Fruit fly (Drosophila melanogaster): Measurements from ENCODE around the gene knk.

Gene knk

dm6 chr3R:10170356-10170876, 45.0 kb upstream of the knk start, which contains the start of gene Best1 (continued):
- TF ChIP-seq pho (GFP tag; optimal IDR thresholded peaks at IDR 0.05): peak; percentile 13
- TF ChIP-seq Ada2b (GFP tag; IDR thresholded peaks at IDR 0.05): peak; percentile 96
- peak; percentile 74 for TF ChIP-seq Hsf (GFP tag; optimal IDR thresholded peaks at IDR 0.05)
- TF ChIP-seq CG1603 (tag; optimal IDR thresholded peaks at IDR 0.05): peak; percentile 82
- peak; percentile 93 for TF ChIP-seq H15 (GFP tag; IDR thresholded peaks at IDR 0.05)
- peak; percentile 91 for TF ChIP-seq nmo (GFP tag; optimal IDR thresholded peaks at IDR 0.05)
- peak; percentile 97 for TF ChIP-seq oc (tag; optimal IDR thresholded peaks at IDR 0.05)
- peak; percentile 65 for TF ChIP-seq Doc2 (GFP tag; IDR thresholded peaks at IDR 0.05)
- TF ChIP-seq Sry-δ (GFP tag; optimal IDR thresholded peaks at IDR 0.05): peak; percentile 12
- peak; percentile 96 for TF ChIP-seq HmgZ (tag; optimal IDR thresholded peaks at IDR 0.05)
- peak; percentile 65 for TF ChIP-seq CG8944 (GFP tag; optimal IDR thresholded peaks at IDR 0.05)
- TF ChIP-seq CG2875 (GFP tag; optimal IDR thresholded peaks at IDR 0.05): peak; percentile 77
- TF ChIP-seq Fer1 (GFP tag; optimal IDR thresholded peaks at IDR 0.05): peak; percentile 93
- TF ChIP-seq ERR (GFP tag; optimal IDR thresholded peaks at IDR 0.05): no peak
- peak; percentile 44 for TF ChIP-seq CG2116 (GFP tag; optimal IDR thresholded peaks at IDR 0.05)
- TF ChIP-seq Nf-YB (GFP tag; optimal IDR thresholded peaks at IDR 0.05): peak; percentile 75
- peak; percentile 86 for TF ChIP-seq CG4424 (GFP tag; optimal IDR thresholded peaks at IDR 0.05)
- TF ChIP-seq CG8290 (GFP tag; optimal IDR thresholded peaks at IDR 0.05): peak; percentile 18
- peak; percentile 30 to 87 for TF ChIP-seq CG8290 (tag; optimal IDR thresholded peaks at IDR 0.05)
- peak; percentile 79 for TF ChIP-seq CG10543 (GFP tag; optimal IDR thresholded peaks at IDR 0.05)
- TF ChIP-seq phol (tag; optimal IDR thresholded peaks at IDR 0.05): peak; percentile 87
- peak; percentile 91 for TF ChIP-seq al (GFP tag; IDR thresholded peaks at IDR 0.05)
- TF ChIP-seq CG17186 (GFP tag; optimal IDR thresholded peaks at IDR 0.05): peak; percentile 49
- TF ChIP-seq CG13775 (GFP tag; optimal IDR thresholded peaks at IDR 0.05): peak; percentile 90
- peak; percentile 89; the same call in 2 of the 3 replicates for TF ChIP-seq otp (GFP tag; IDR thresholded peaks at IDR 0.05)
- peak; percentile 41; the same call in 1 of the 2 replicates for TF ChIP-seq dan (GFP tag; IDR thresholded peaks at IDR 0.05)
- TF ChIP-seq fd102C (GFP tag; optimal IDR thresholded peaks at IDR 0.05): peak; percentile 58
- TF ChIP-seq pnt (GFP tag; optimal IDR thresholded peaks at IDR 0.05): peak; percentile 61
- TF ChIP-seq lmd (GFP tag; IDR thresholded peaks at IDR 0.05): peak; percentile 94
- peak; percentile 89 for TF ChIP-seq cas (GFP tag; IDR thresholded peaks at IDR 0.05)
- TF ChIP-seq CG7987 (GFP tag; optimal IDR thresholded peaks at IDR 0.05): peak; percentile 77
- TF ChIP-seq CG12155 (GFP tag; optimal IDR thresholded peaks at IDR 0.05): peak; percentile 85
- TF ChIP-seq CG14441 (GFP tag; IDR thresholded peaks at IDR 0.05): peak; percentile 87
- peak; percentile 83 for TF ChIP-seq ewg (GFP tag; optimal IDR thresholded peaks at IDR 0.05)
- TF ChIP-seq CG17802 (tag; optimal IDR thresholded peaks at IDR 0.05): peak; percentile 69
- peak; percentile 88 for TF ChIP-seq CrebB (tag; optimal IDR thresholded peaks at IDR 0.05)
- TF ChIP-seq CG43689 (GFP tag; IDR thresholded peaks at IDR 0.05): peak; percentile 65
- TF ChIP-seq HHEX (GFP tag; optimal IDR thresholded peaks at IDR 0.05): peak; percentile 91
- peak; percentile 17 for TF ChIP-seq Myb (GFP tag; optimal IDR thresholded peaks at IDR 0.05)
- peak; percentile 79 for TF ChIP-seq CG2202 (tag; optimal IDR thresholded peaks at IDR 0.05)
- peak; percentile 90 for TF ChIP-seq CG6272 (GFP tag; IDR thresholded peaks at IDR 0.05)
- TF ChIP-seq Hr51 (GFP tag; optimal IDR thresholded peaks at IDR 0.05): peak; percentile 80 to 93
- peak; percentile 47; the same call in 2 of the 3 replicates for TF ChIP-seq HLH4C (GFP tag; IDR thresholded peaks at IDR 0.05; ENCODE audit: partially characterized antibody)
- TF ChIP-seq CG17568 (GFP tag; optimal IDR thresholded peaks at IDR 0.05): peak; percentile 88
- TF ChIP-seq CG31365 (tag; optimal IDR thresholded peaks at IDR 0.05): peak; percentile 72
- TF ChIP-seq wek (GFP tag; optimal IDR thresholded peaks at IDR 0.05): peak; percentile 62
- peak; percentile 97 for TF ChIP-seq Dbx (GFP tag; IDR thresholded peaks at IDR 0.05)
- peak; percentile 50 for TF ChIP-seq ems (GFP tag; optimal IDR thresholded peaks at IDR 0.05)
- TF ChIP-seq Pdp1 (GFP tag; optimal IDR thresholded peaks at IDR 0.05): peak; percentile 76 to 83
- peak; percentile 94 for TF ChIP-seq CG17829 (tag; optimal IDR thresholded peaks at IDR 0.05)

All from whole organism, embryonic.